Fruit fly (Drosophila melanogaster) whole organism, prepupa: ENCODE measurements around the gene GNBP1.
A peak's percentile ranks its signal among the peaks of the same experiment; 100 is the strongest.

Source experiments
- Blimp-1 ChIP-seq: fragments of 200-800 bp; sonication (Bioruptor generic); optimal IDR thresholded peaks from 3 replicates; lab custom pipeline; 2017; ENCODE audit warnings: missing biosample characterization, missing genetic modification characterization, mild to moderate bottlenecking, moderate library complexity, missing genetic modification reagents
- CG10669 ChIP-seq: fragments of 200-800 bp; sonication (Bioruptor generic); optimal IDR thresholded peaks from 3 replicates; lab custom pipeline; 2018; ENCODE audit warnings: missing biosample characterization, mild to moderate bottlenecking, missing genetic modification characterization, moderate library complexity
- CG11294 ChIP-seq: fragments of 200-800 bp; sonication (Bioruptor generic); IDR thresholded peaks from 2 replicates; pipeline ENCODE4 v1.3.6; 2022; ENCODE audit warnings: missing biosample characterization, missing genetic modification characterization
- CG11902 ChIP-seq: fragments of 200-800 bp; sonication (Bioruptor generic); optimal IDR thresholded peaks from 3 replicates; lab custom pipeline; 2016; ENCODE audit warnings: missing biosample characterization, missing genetic modification characterization
- CG15336 ChIP-seq: fragments of 200-800 bp; sonication (Bioruptor generic); IDR thresholded peaks from 2 replicates; pipeline ENCODE4 v1.3.6; 2022; ENCODE audit warnings: missing biosample characterization, missing genetic modification characterization
- CG1621 ChIP-seq: fragments of 200-800 bp; sonication (Bioruptor generic); optimal IDR thresholded peaks from 3 replicates; lab custom pipeline; 2018; ENCODE audit warnings: missing biosample characterization, mild to moderate bottlenecking, missing genetic modification characterization
- CG16779 ChIP-seq: fragments of 200-800 bp; sonication (Bioruptor generic); optimal IDR thresholded peaks from 3 replicates; lab custom pipeline; 2017; ENCODE audit warnings: missing biosample characterization, mild to moderate bottlenecking, missing genetic modification characterization
- CG3032 ChIP-seq: fragments of 200-800 bp; optimal IDR thresholded peaks from 2 replicates; lab custom pipeline; 2019; ENCODE audit warnings: missing biosample characterization, mild to moderate bottlenecking, missing genetic modification characterization, moderate library complexity
- CG31627 ChIP-seq: fragments of 200-800 bp; sonication (Bioruptor generic); optimal IDR thresholded peaks from 3 replicates; lab custom pipeline; 2016; ENCODE audit warnings: missing biosample characterization, missing genetic modification characterization
- CG34406 ChIP-seq: fragments of 200-800 bp; sonication (Bioruptor generic); optimal IDR thresholded peaks from 3 replicates; lab custom pipeline; 2016; ENCODE audit warnings: missing biosample characterization, missing genetic modification characterization
- CG3919 ChIP-seq: fragments of 200-800 bp; sonication (Bioruptor generic); optimal IDR thresholded peaks from 3 replicates; lab custom pipeline; 2016; ENCODE audit warnings: missing biosample characterization, missing genetic modification characterization
- CG4318 ChIP-seq: fragments of 200-800 bp; sonication (Bioruptor generic); optimal IDR thresholded peaks from 3 replicates; lab custom pipeline; 2017; ENCODE audit warnings: missing biosample characterization, mild to moderate bottlenecking, missing genetic modification characterization
- CG6163 ChIP-seq: fragments of 200-800 bp; sonication (Bioruptor generic); IDR thresholded peaks from 3 replicates; pipeline ENCODE4 v1.3.6; 2022; ENCODE audit warnings: missing biosample characterization, missing genetic modification characterization
- CG6276 ChIP-seq: fragments of 200-800 bp; sonication (Bioruptor generic); optimal IDR thresholded peaks from 2 replicates; lab custom pipeline; 2017; ENCODE audit warnings: missing biosample characterization, mild to moderate bottlenecking, missing genetic modification characterization
- CG6792 ChIP-seq: fragments of 200-800 bp; sonication (Bioruptor generic); optimal IDR thresholded peaks from 3 replicates; lab custom pipeline; 2016; ENCODE audit warnings: missing biosample characterization, missing genetic modification characterization
- CG6808 ChIP-seq: fragments of 200-800 bp; sonication (Bioruptor generic); optimal IDR thresholded peaks from 3 replicates; lab custom pipeline; 2017; ENCODE audit warnings: missing biosample characterization, missing genetic modification characterization, mild to moderate bottlenecking, moderate library complexity, missing genetic modification reagents
- CG6854 ChIP-seq: fragments of 200-800 bp; sonication (Bioruptor generic); optimal IDR thresholded peaks from 2 replicates; lab custom pipeline; 2017; ENCODE audit warnings: missing biosample characterization, mild to moderate bottlenecking, missing genetic modification characterization
- CG7368 ChIP-seq: fragments of 200-800 bp; sonication (Bioruptor generic); optimal IDR thresholded peaks from 3 replicates; lab custom pipeline; 2016; ENCODE audit warnings: missing biosample characterization, missing genetic modification characterization
- CG8119 ChIP-seq: fragments of 200-800 bp; sonication (Bioruptor generic); IDR thresholded peaks from 3 replicates; pipeline ENCODE4 v1.3.6; 2022; ENCODE audit warnings: missing biosample characterization, missing genetic modification characterization
- CG8319 ChIP-seq: fragments of 200-800 bp; sonication (Bioruptor generic); optimal IDR thresholded peaks from 3 replicates; lab custom pipeline; 2016; ENCODE audit warnings: missing biosample characterization, missing genetic modification characterization
- CG8632 ChIP-seq: fragments of 200-800 bp; sonication (Bioruptor generic); optimal IDR thresholded peaks from 3 replicates; lab custom pipeline; 2016; ENCODE audit warnings: missing biosample characterization, missing genetic modification characterization
- CG9139 ChIP-seq: fragments of 200-800 bp; sonication (Bioruptor generic); optimal IDR thresholded peaks from 3 replicates; lab custom pipeline; 2017; ENCODE audit warnings: missing biosample characterization, mild to moderate bottlenecking, missing genetic modification characterization
- Eip75B ChIP-seq: fragments of 200-800 bp; sonication (Bioruptor generic); optimal IDR thresholded peaks from 3 replicates; lab custom pipeline; 2016; ENCODE audit warnings: missing biosample characterization, missing genetic modification characterization
- Eip78C ChIP-seq: fragments of 200-800 bp; sonication (Bioruptor generic); peaks from one replicate; lab custom pipeline; 2016; ENCODE audit warnings: missing biosample characterization, missing genetic modification characterization
- Eip93F ChIP-seq: fragments of 200-800 bp; sonication (Bioruptor generic); optimal IDR thresholded peaks from 2 replicates; lab custom pipeline; 2016; ENCODE audit warnings: missing biosample characterization, mild to moderate bottlenecking, missing genetic modification characterization
- Ets96B ChIP-seq: fragments of 200-800 bp; optimal IDR thresholded peaks from 2 replicates; lab custom pipeline; 2019; ENCODE audit warnings: missing biosample characterization, mild to moderate bottlenecking, missing genetic modification characterization, moderate library complexity
- Hr38 ChIP-seq: sonication (Bioruptor generic); optimal IDR thresholded peaks from 2 replicates; lab custom pipeline; 2016; ENCODE audit warnings: missing biosample characterization, missing genetic modification characterization
- Hr39 ChIP-seq: fragments of 200-800 bp; sonication (Bioruptor generic); optimal IDR thresholded peaks from 2 replicates; lab custom pipeline; 2016; ENCODE audit warnings: missing biosample characterization, missing genetic modification characterization
- Hr4 ChIP-seq: fragments of 200-800 bp; sonication (Bioruptor generic); optimal IDR thresholded peaks from 3 replicates; lab custom pipeline; 2016; ENCODE audit warnings: missing biosample characterization, missing genetic modification characterization
- Lpt ChIP-seq: fragments of 200-800 bp; sonication (Bioruptor generic); optimal IDR thresholded peaks from 3 replicates; lab custom pipeline; 2016; ENCODE audit warnings: missing biosample characterization, missing genetic modification characterization
- Met ChIP-seq: fragments of 200-800 bp; sonication (Bioruptor generic); optimal IDR thresholded peaks from 3 replicates; lab custom pipeline; 2016; ENCODE audit warnings: missing biosample characterization, missing genetic modification characterization
- OdsH ChIP-seq: fragments of 200-800 bp; sonication (Bioruptor generic); optimal IDR thresholded peaks from 3 replicates; lab custom pipeline; 2016; ENCODE audit warnings: missing biosample characterization, missing genetic modification characterization
- Sox14 ChIP-seq: fragments of 200-800 bp; sonication (Bioruptor generic); optimal IDR thresholded peaks from 3 replicates; lab custom pipeline; 2016; ENCODE audit warnings: missing biosample characterization, missing genetic modification characterization
- Sox15 ChIP-seq: fragments of 200-800 bp; sonication (Bioruptor generic); optimal IDR thresholded peaks from 3 replicates; lab custom pipeline; 2016; ENCODE audit warnings: missing biosample characterization, missing genetic modification characterization
- achi ChIP-seq: fragments of 200-800 bp; sonication (Bioruptor generic); optimal IDR thresholded peaks from 3 replicates; lab custom pipeline; 2016; ENCODE audit warnings: missing biosample characterization, missing genetic modification characterization
- acj6 ChIP-seq: fragments of 200-800 bp; sonication (Bioruptor generic); optimal IDR thresholded peaks from 3 replicates; lab custom pipeline; 2016; ENCODE audit warnings: missing biosample characterization, missing genetic modification characterization
- cyc ChIP-seq: fragments of 200-800 bp; sonication (Bioruptor generic); optimal IDR thresholded peaks from 3 replicates; lab custom pipeline; 2016; ENCODE audit warnings: missing biosample characterization, missing genetic modification characterization
- dac ChIP-seq: fragments of 200-800 bp; sonication (Bioruptor generic); optimal IDR thresholded peaks from 2 replicates; lab custom pipeline; 2017; ENCODE audit warnings: missing biosample characterization, mild to moderate bottlenecking, missing genetic modification characterization
- dsx ChIP-seq: fragments of 200-800 bp; optimal IDR thresholded peaks from 3 replicates; lab custom pipeline; 2019; ENCODE audit warnings: missing biosample characterization, mild to moderate bottlenecking, missing genetic modification characterization, moderate library complexity; ENCODE audit not compliant: poor library complexity, severe bottlenecking
- eg ChIP-seq: fragments of 200-800 bp; sonication (Bioruptor generic); IDR thresholded peaks from 3 replicates; pipeline ENCODE4 v1.3.6; 2022; ENCODE audit warnings: missing biosample characterization, missing genetic modification characterization
- esn ChIP-seq: fragments of 200-800 bp; sonication (Bioruptor generic); optimal IDR thresholded peaks from 2 replicates; lab custom pipeline; 2016; ENCODE audit warnings: missing biosample characterization, mild to moderate bottlenecking, missing genetic modification characterization, moderate library complexity
- fd59A ChIP-seq: fragments of 200-800 bp; sonication (Bioruptor generic); optimal IDR thresholded peaks from 2 replicates; lab custom pipeline; 2017; ENCODE audit warnings: missing biosample characterization, mild to moderate bottlenecking, missing genetic modification characterization, missing genetic modification reagents
- fd85E ChIP-seq: fragments of 200-800 bp; sonication (Bioruptor generic); optimal IDR thresholded peaks from 3 replicates; lab custom pipeline; 2016; ENCODE audit warnings: missing biosample characterization, missing genetic modification characterization
- fkh ChIP-seq: fragments of 200-800 bp; sonication (Bioruptor generic); optimal IDR thresholded peaks from 3 replicates; lab custom pipeline; 2017; ENCODE audit warnings: missing biosample characterization, mild to moderate bottlenecking, missing genetic modification characterization, moderate library complexity
- net ChIP-seq: fragments of 200-800 bp; sonication (Bioruptor generic); optimal IDR thresholded peaks from 3 replicates; lab custom pipeline; 2016; ENCODE audit warnings: missing biosample characterization, missing genetic modification characterization
- pdm3 ChIP-seq: fragments of 200-800 bp; sonication (Bioruptor generic); optimal IDR thresholded peaks from 3 replicates; lab custom pipeline; 2016; ENCODE audit warnings: missing biosample characterization, missing genetic modification characterization
- salr ChIP-seq, 2 experiments: fragments of 200-800 bp; sonication (Bioruptor generic); optimal IDR thresholded peaks; 3 replicates each; lab custom pipeline; 2016 to 2018; ENCODE audit warnings: missing biosample characterization in 2 of 2, missing genetic modification characterization in 2 of 2, mild to moderate bottlenecking in 1 of 2
- spab ChIP-seq: fragments of 200-800 bp; sonication (Bioruptor generic); optimal IDR thresholded peaks from 2 replicates; lab custom pipeline; 2017; ENCODE audit warnings: missing biosample characterization, mild to moderate bottlenecking, missing genetic modification characterization, missing genetic modification reagents
- ss ChIP-seq, 2 experiments: fragments of 200-800 bp; sonication (Bioruptor generic); optimal IDR thresholded peaks; 2 replicates in 1 of 2; 3 replicates in 1 of 2; lab custom pipeline; 2017 to 2018; ENCODE audit warnings: mild to moderate bottlenecking in 2 of 2, missing biosample characterization in 2 of 2, missing genetic modification characterization in 2 of 2, moderate library complexity in 1 of 2
- svp ChIP-seq: fragments of 200-800 bp; sonication (Bioruptor generic); peaks from one replicate; lab custom pipeline; 2016; ENCODE audit warnings: missing biosample characterization, missing genetic modification characterization
- topi ChIP-seq: fragments of 200-800 bp; sonication (Bioruptor generic); optimal IDR thresholded peaks from 3 replicates; lab custom pipeline; 2016; ENCODE audit warnings: missing biosample characterization, missing genetic modification characterization
- vri ChIP-seq: fragments of 200-800 bp; sonication (Bioruptor generic); optimal IDR thresholded peaks from 3 replicates; lab custom pipeline; 2016; ENCODE audit warnings: missing biosample characterization, mild to moderate bottlenecking, missing genetic modification characterization

The GNBP1 gene

DNA sequence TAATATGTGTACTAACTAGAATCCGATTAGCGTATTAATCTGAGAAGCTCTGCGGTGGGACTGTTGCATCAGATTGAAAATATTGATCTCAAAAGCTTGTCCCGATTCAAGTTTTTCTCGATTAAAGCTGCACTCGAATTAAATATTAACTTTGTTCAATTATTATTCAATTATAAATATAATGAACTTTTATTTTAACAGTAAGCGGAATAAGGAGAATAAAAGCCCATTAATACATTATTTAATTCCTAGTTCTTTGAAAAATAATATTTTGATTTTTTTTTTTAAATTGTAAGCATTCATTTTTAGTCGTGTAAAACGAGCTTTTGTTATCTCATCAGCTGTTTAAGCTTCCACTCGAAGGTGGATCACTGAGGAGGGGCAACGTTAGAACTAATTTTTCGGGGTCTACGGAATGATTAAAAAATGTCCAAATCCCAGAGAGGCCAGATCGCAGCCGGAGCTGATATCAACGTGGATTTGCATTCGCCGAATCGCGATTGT is at the start of gene GNBP1, which contains the start of gene GNBP2:
Gene GNBP1, plus strand, starts transcription at position 438 of the 504 bp plus-strand sequence.
Gene GNBP2, minus strand, starts transcription at position 51 of the 504 bp plus-strand sequence.
- TF ChIP-seq CG10669 (peak; percentile 84), Met (GFP tag; lab: Kevin White, UChicago) (peak; percentile 87), acj6 (peak; percentile 85), vri (no peak), CG7368 (peak; percentile 85), CG3919 (GFP tag; lab: Kevin White, UChicago) (peak; percentile 93), svp (GFP tag; lab: Kevin White, UChicago) (peak; percentile 90), CG3032 (tag; lab: Kevin White, UChicago) (peak; percentile 86), ss (GFP tag; optimal IDR thresholded peaks at IDR 0.05; lab: Kevin White, UChicago) (peak in 1 of 2 experiments; percentile 70), CG8319 (GFP tag; lab: Kevin White, UChicago) (peak; percentile 64), achi (GFP tag; lab: Kevin White, UChicago) (peak; percentile 90), Hr38 (GFP tag; lab: Kevin White, UChicago) (no peak), CG11294 (GFP tag; lab: Robert Waterston, UW) (peak; percentile 92), spab (GFP tag; lab: Kevin White, UChicago) (peak; percentile 72), fd85E (GFP tag; lab: Kevin White, UChicago) (no peak), Sox15 (GFP tag; lab: Kevin White, UChicago) (peak; percentile 54), Lpt (GFP tag; lab: Kevin White, UChicago) (peak; percentile 83), CG11902 (GFP tag; lab: Kevin White, UChicago) (peak; percentile 67), Eip78C (GFP tag; lab: Kevin White, UChicago) (peak; percentile 97), Sox14 (GFP tag; lab: Kevin White, UChicago) (peak; percentile 70), CG16779 (no peak), CG6792 (GFP tag; lab: Kevin White, UChicago) (peak; percentile 88), CG6808 (GFP tag; lab: Kevin White, UChicago) (no peak), pdm3 (no peak), CG8119 (GFP tag; lab: Robert Waterston, UW) (peak; percentile 95), Eip93F (peak; percentile 37), CG6163 (GFP tag; lab: Robert Waterston, UW) (peak; percentile 90; the same call in 2 of the 3 replicates), net (GFP tag; lab: Kevin White, UChicago) (peak; percentile 87), topi (peak; percentile 88), salr (GFP tag; optimal IDR thresholded peaks at IDR 0.05; lab: Kevin White, UChicago) (peak in 1 of 2 experiments; percentile 83), Hr4 (peak; percentile 77), CG9139 (GFP tag; lab: Kevin White, UChicago) (peak; percentile 40), dac (GFP tag; lab: Kevin White, UChicago) (no peak), CG6276 (GFP tag; lab: Kevin White, UChicago) (no peak), fkh (GFP tag; lab: Kevin White, UChicago) (no peak), fd59A (GFP tag; lab: Kevin White, UChicago) (peak; percentile 51), esn (GFP tag; lab: Kevin White, UChicago) (peak; percentile 92), CG15336 (GFP tag; lab: Robert Waterston, UW) (peak; percentile 96), CG6854 (no peak), cyc (GFP tag; lab: Kevin White, UChicago) (peak; percentile 85), CG1621 (tag; lab: Kevin White, UChicago) (peak; percentile 32), dsx (GFP tag; lab: Kevin White, UChicago) (peak; percentile 71), Eip75B (no peak), Blimp-1 (GFP tag; lab: Kevin White, UChicago) (peak; percentile 64), OdsH (GFP tag; lab: Kevin White, UChicago) (peak; percentile 88), Hr39 (GFP tag; lab: Kevin White, UChicago) (peak; percentile 50), CG8632 (GFP tag; lab: Kevin White, UChicago) (peak; percentile 91), eg (GFP tag; lab: Robert Waterston, UW) (peak; percentile 97), CG31627 (GFP tag; lab: Kevin White, UChicago) (peak; percentile 68), CG34406 (peak; percentile 93), CG4318 (GFP tag; lab: Kevin White, UChicago) (peak; percentile 55), Ets96B (tag; lab: Kevin White, UChicago) (peak; percentile 83)
